Fruit fly (Drosophila melanogaster) whole organism, pupa: Measurements from ENCODE around the gene CG15382.

Source experiments
- CG10348 ChIP-seq: fragments of 200-800 bp; sonication (Bioruptor generic); IDR thresholded peaks from 2 replicates; pipeline ENCODE4 v1.3.6; 2022; ENCODE audit warnings: missing biosample characterization, missing genetic modification characterization
- CG12605 ChIP-seq: fragments of 200-800 bp; sonication (Bioruptor generic); IDR thresholded peaks from 2 replicates; pipeline ENCODE4 v1.3.6; 2022; ENCODE audit warnings: missing biosample characterization, missing genetic modification characterization
- CG13204 ChIP-seq: fragments of 200-800 bp; sonication (Bioruptor generic); optimal IDR thresholded peaks from 2 replicates; lab custom pipeline; 2018; ENCODE audit warnings: missing biosample characterization, mild to moderate bottlenecking, missing genetic modification characterization, moderate library complexity
- CG14655 ChIP-seq: fragments of 200-800 bp; sonication (Bioruptor generic); optimal IDR thresholded peaks from 3 replicates; lab custom pipeline; 2017; ENCODE audit warnings: mild to moderate bottlenecking, missing biosample characterization, missing genetic modification reagents, missing genetic modification characterization
- CG15710 ChIP-seq: fragments of 200-800 bp; sonication (Bioruptor generic); optimal IDR thresholded peaks from 2 replicates; lab custom pipeline; 2018; ENCODE audit warnings: missing biosample characterization, mild to moderate bottlenecking, missing genetic modification characterization, moderate library complexity
- CG17806 ChIP-seq: fragments of 200-800 bp; sonication (Bioruptor generic); optimal IDR thresholded peaks from 2 replicates; lab custom pipeline; 2018; ENCODE audit warnings: missing biosample characterization, mild to moderate bottlenecking, missing genetic modification characterization, moderate library complexity
- CG32121 ChIP-seq: fragments of 200-800 bp; sonication (Bioruptor generic); IDR thresholded peaks from 2 replicates; pipeline ENCODE4 v1.3.6; 2022; ENCODE audit warnings: missing biosample characterization, missing genetic modification characterization
- CG34367 ChIP-seq: fragments of 200-800 bp; sonication (Bioruptor generic); optimal IDR thresholded peaks from 2 replicates; lab custom pipeline; 2018; ENCODE audit warnings: missing biosample characterization, mild to moderate bottlenecking, missing genetic modification characterization
- CG4496 ChIP-seq: fragments of 200-800 bp; sonication (Bioruptor generic); IDR thresholded peaks from 3 replicates; pipeline ENCODE4 v1.3.6; 2022; ENCODE audit warnings: missing biosample characterization, missing genetic modification characterization
- CG8159 ChIP-seq: fragments of 200-800 bp; sonication (Bioruptor generic); optimal IDR thresholded peaks from 3 replicates; lab custom pipeline; 2018; ENCODE audit warnings: missing biosample characterization, mild to moderate bottlenecking, missing genetic modification characterization, moderate library complexity
- CG8301 ChIP-seq: fragments of 200-800 bp; sonication (Bioruptor generic); optimal IDR thresholded peaks from 2 replicates; lab custom pipeline; 2018; ENCODE audit warnings: missing biosample characterization, mild to moderate bottlenecking, missing genetic modification characterization
- CG9948 ChIP-seq: fragments of 200-800 bp; sonication (Bioruptor generic); optimal IDR thresholded peaks from 2 replicates; lab custom pipeline; 2018; ENCODE audit warnings: missing biosample characterization, mild to moderate bottlenecking, missing genetic modification characterization, moderate library complexity
- D1 ChIP-seq: fragments of 200-800 bp; sonication (Bioruptor generic); optimal IDR thresholded peaks from 2 replicates; lab custom pipeline; 2018; ENCODE audit warnings: missing biosample characterization, mild to moderate bottlenecking, missing genetic modification characterization, moderate library complexity
- EcR ChIP-seq: fragments of 200-800 bp; sonication (Bioruptor generic); optimal IDR thresholded peaks from 3 replicates; lab custom pipeline; 2019; ENCODE audit warnings: missing biosample characterization, missing genetic modification characterization, mild to moderate bottlenecking, moderate library complexity, missing genetic modification reagents
- Ets98B ChIP-seq: fragments of 200-800 bp; sonication (Bioruptor generic); IDR thresholded peaks from 2 replicates; pipeline ENCODE4 v1.3.6; 2022; ENCODE audit warnings: missing biosample characterization, missing genetic modification characterization
- Pif1A ChIP-seq: fragments of 200-800 bp; sonication (Bioruptor generic); optimal IDR thresholded peaks from 3 replicates; lab custom pipeline; 2016; ENCODE audit warnings: missing biosample characterization, missing genetic modification characterization
- Pif1B ChIP-seq: fragments of 200-800 bp; sonication (Bioruptor generic); optimal IDR thresholded peaks from 3 replicates; lab custom pipeline; 2016; ENCODE audit warnings: missing biosample characterization, missing genetic modification characterization
- Snoo ChIP-seq: fragments of 200-800 bp; sonication (Bioruptor generic); optimal IDR thresholded peaks from 3 replicates; lab custom pipeline; 2017; ENCODE audit warnings: missing biosample characterization, mild to moderate bottlenecking, missing genetic modification characterization, inconsistent platforms
- fd96Ca ChIP-seq: fragments of 200-800 bp; sonication (Bioruptor generic); IDR thresholded peaks from 3 replicates; pipeline ENCODE4 v1.3.6; 2022; ENCODE audit warnings: missing biosample characterization, missing genetic modification characterization
- gl ChIP-seq: fragments of 200-800 bp; sonication (Bioruptor generic); optimal IDR thresholded peaks from 2 replicates; lab custom pipeline; 2018; ENCODE audit warnings: missing biosample characterization, mild to moderate bottlenecking, missing genetic modification characterization
- rn ChIP-seq: fragments of 200-800 bp; sonication (Bioruptor generic); IDR thresholded peaks from 2 replicates; pipeline ENCODE4 v1.3.6; 2022; ENCODE audit warnings: missing biosample characterization, missing genetic modification characterization

The CG15382 gene

DNA sequence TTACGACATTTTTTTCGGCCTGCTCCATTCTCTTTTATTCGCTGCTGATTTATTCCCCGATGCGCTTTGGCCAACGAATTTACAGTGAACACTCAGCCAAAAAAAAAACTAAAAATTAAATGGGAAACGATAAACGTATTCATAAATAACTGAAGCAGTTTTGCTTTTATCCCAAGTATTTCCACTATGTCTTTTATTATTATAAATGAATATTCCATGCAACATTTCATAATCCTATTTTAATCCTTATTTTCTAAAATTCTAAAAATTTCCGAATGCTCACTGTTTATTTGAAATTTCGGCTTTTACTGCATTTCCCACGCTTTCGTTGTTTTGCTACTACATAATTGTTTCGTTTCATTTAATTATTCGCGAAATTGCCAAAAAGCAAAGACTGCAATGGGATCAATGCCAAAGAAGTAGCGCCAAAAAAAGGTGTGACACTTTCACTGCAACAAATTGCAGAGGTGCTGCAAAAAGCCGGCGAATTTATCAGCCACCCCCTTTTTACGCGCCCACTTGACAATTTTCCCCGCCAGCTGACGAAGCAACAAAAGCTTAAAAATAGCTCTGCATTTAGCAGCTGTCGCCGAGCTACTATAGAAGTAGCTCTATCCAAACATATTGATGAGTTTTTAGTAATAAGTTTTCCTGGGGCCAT lies 24.0 kb upstream of the CG15382 start:
- TF ChIP-seq CG8301 (tag; lab: Kevin White, UChicago) (no peak), CG32121 (GFP tag; lab: Robert Waterston, UW) (peak; percentile 25; the same call in 1 of the 2 replicates)

DNA sequence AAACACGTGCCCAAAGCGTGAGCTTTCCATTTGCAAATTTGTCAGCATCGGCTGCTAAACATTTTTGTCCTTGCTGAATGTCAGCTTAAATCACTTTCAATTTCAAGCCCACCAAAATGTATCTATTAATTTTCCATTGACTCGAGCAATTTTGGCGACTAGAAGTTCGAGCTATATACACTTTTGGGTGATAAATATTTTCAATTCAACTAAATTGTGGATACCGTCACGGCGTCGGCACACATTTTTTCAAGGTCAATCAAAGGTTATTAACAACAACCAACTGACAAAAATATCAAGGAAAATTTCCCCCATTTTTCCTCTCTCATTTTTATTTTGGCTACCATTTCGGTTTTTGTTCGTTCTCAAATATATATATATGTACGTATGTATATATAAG lies 23.3 kb upstream of the CG15382 start:
- TF ChIP-seq rn = no peak
- no peak for TF ChIP-seq CG17806
- no peak for TF ChIP-seq CG8301 (tag; lab: Kevin White, UChicago)
- no peak for TF ChIP-seq Pif1B (GFP tag; lab: Kevin White, UChicago)
- TF ChIP-seq CG8159 (tag; lab: Kevin White, UChicago) = no peak
- no peak for TF ChIP-seq Snoo
- TF ChIP-seq CG12605 (GFP tag; lab: Robert Waterston, UW) = no peak
- TF ChIP-seq D1 (tag; lab: Kevin White, UChicago) = no peak
- TF ChIP-seq CG14655 (GFP tag; lab: Kevin White, UChicago) = no peak
- TF ChIP-seq fd96Ca (GFP tag; lab: Robert Waterston, UW) = no peak

- no peak for TF ChIP-seq EcR (GFP tag; lab: Kevin White, UChicago)
- no peak for TF ChIP-seq CG8159 (tag; lab: Kevin White, UChicago)
- TF ChIP-seq CG8301 (tag; lab: Kevin White, UChicago) = no peak
- no peak for TF ChIP-seq CG17806
- no peak for TF ChIP-seq CG9948 (tag; lab: Kevin White, UChicago)
- TF ChIP-seq CG14655 (GFP tag; lab: Kevin White, UChicago) = no peak
- TF ChIP-seq rn = no peak
- TF ChIP-seq Pif1A (GFP tag; lab: Kevin White, UChicago) = no peak
- TF ChIP-seq CG15710 = no peak
- no peak for TF ChIP-seq Snoo
- TF ChIP-seq Ets98B (GFP tag; lab: Robert Waterston, UW) = no peak
- no peak for TF ChIP-seq gl (tag; lab: Kevin White, UChicago)
- no peak for TF ChIP-seq CG32121 (GFP tag; lab: Robert Waterston, UW)
- TF ChIP-seq, all 21 proteins: peak for 0
These were observed 22.5 kb upstream of the CG15382 start for dm6 chr2L:2133009-2133408.

- TF ChIP-seq EcR (GFP tag; lab: Kevin White, UChicago) (no peak), gl (tag; lab: Kevin White, UChicago) (no peak), Ets98B (GFP tag; lab: Robert Waterston, UW) (no peak), CG13204 (no peak), CG9948 (tag; lab: Kevin White, UChicago) (no peak), CG17806 (no peak), CG10348 (no peak), CG32121 (GFP tag; lab: Robert Waterston, UW) (no peak), CG8301 (tag; lab: Kevin White, UChicago) (no peak), Pif1A (GFP tag; lab: Kevin White, UChicago) (no peak)
These were observed 10.6 kb upstream of the CG15382 start, which contains the start of gene tho2 for dm6 chr2L:2144725-2145656. Gene tho2, minus strand, starts transcription at chr2L:2145187.

- TF ChIP-seq CG15710 (peak; percentile 93), Pif1B (GFP tag; lab: Kevin White, UChicago) (no peak), fd96Ca (GFP tag; lab: Robert Waterston, UW) (peak; percentile 94), Snoo (peak; percentile 92), CG14655 (GFP tag; lab: Kevin White, UChicago) (no peak), CG12605 (GFP tag; lab: Robert Waterston, UW) (peak; percentile 95), CG17806 (peak; percentile 99), CG13204 (no peak), CG10348 (peak; percentile 85), CG8301 (tag; lab: Kevin White, UChicago) (peak; percentile 92), CG32121 (GFP tag; lab: Robert Waterston, UW) (peak; percentile 93), CG4496 (GFP tag; lab: Robert Waterston, UW) (peak; percentile 97), D1 (tag; lab: Kevin White, UChicago) (no peak), Ets98B (GFP tag; lab: Robert Waterston, UW) (peak; percentile 95), rn (peak; percentile 86), Pif1A (GFP tag; lab: Kevin White, UChicago) (no peak), CG8159 (tag; lab: Kevin White, UChicago) (peak; percentile 91), EcR (GFP tag; lab: Kevin White, UChicago) (no peak), CG34367 (tag; lab: Kevin White, UChicago) (peak; percentile 91), gl (tag; lab: Kevin White, UChicago) (peak; percentile 81), CG9948 (tag; lab: Kevin White, UChicago) (peak; percentile 85)
These were observed 8.3 kb upstream of the CG15382 start, which contains the start of the genes CG11723 and Tbcd for dm6 chr2L:2147208-2147607. Gene CG11723, minus strand, starts transcription at chr2L:2147275. Gene Tbcd, plus strand, starts transcription at chr2L:2147518.
